Worm (Caenorhabditis elegans) whole organism, L4/young adult: Measurements from ENCODE around the gene pqn-87.

Experiments
- W03F9.2 ChIP-seq: fragments of 150-350 bp; optimal IDR thresholded peaks from 2 replicates; lab custom pipeline; 2014; ENCODE audit warnings: missing biosample characterization, missing genetic modification characterization
- him-1 ChIP-seq: sonication (generic microtip); optimal IDR thresholded peaks from 2 replicates; lab custom pipeline; 2016; ENCODE audit warnings: missing genotype, missing genetic modification reagents, missing genetic modification characterization, missing compliant biosample characterization

DNA sequence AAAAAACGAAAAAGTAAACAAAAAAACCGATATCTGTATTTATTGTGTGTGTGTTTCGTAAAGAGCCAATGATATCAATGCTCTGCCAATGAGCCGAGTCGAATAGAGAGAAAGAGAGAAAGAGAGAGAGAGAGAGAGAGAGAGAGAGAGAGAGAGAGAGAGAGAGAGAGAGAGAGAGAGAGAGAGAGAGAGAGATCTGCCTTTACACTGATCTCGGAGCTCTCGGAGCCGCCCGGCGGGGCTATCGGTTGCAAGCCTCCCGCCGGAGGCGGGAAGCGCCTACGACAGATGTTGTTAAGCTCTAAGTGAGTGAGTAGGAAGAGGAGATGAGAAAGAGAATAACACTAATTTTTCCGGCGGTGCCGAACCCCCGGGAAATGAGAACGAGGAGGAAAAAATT, 44.0 kb upstream of the pqn-87 start:
- no peak for TF ChIP-seq W03F9.2 (tag; lab: Kevin White, UChicago)
- no peak for TF ChIP-seq him-1
